Worm (Caenorhabditis elegans) whole organism, young adult: ENCODE data around the gene pqn-39.

ENCODE experiments used
- B0019.2 ChIP-seq: fragments of 200-800 bp; sonication (Bioruptor generic); conservative IDR thresholded peaks from 2 replicates; pipeline ENCODE4 v1.3.6; 2022; ENCODE audit warnings: missing genetic modification reagents, missing genetic modification characterization, missing compliant biosample characterization
- F39B2.1 ChIP-seq: fragments of 200-800 bp; sonication (Bioruptor generic); IDR thresholded peaks from 2 replicates; pipeline ENCODE4 v1.3.6; 2022; ENCODE audit warnings: missing genetic modification reagents, missing genetic modification characterization, missing compliant biosample characterization
- F57C9.4 ChIP-seq: sonication (generic microtip); optimal IDR thresholded peaks from 2 replicates; lab custom pipeline; 2017; ENCODE audit warnings: mild to moderate bottlenecking, missing genetic modification characterization, missing compliant biosample characterization
- K11D2.4 ChIP-seq: fragments of 200-800 bp; sonication (Bioruptor generic); IDR thresholded peaks from 2 replicates; pipeline ENCODE4 v1.3.6; 2022; ENCODE audit warnings: missing genetic modification reagents, missing genetic modification characterization, missing compliant biosample characterization
- K12H6.12 ChIP-seq: fragments of 200-800 bp; sonication (Bioruptor generic); optimal IDR thresholded peaks from 2 replicates; lab custom pipeline; 2018; ENCODE audit warnings: mild to moderate bottlenecking, missing genetic modification characterization, missing compliant biosample characterization
- T26A5.8 ChIP-seq: sonication (generic microtip); optimal IDR thresholded peaks from 2 replicates; lab custom pipeline; 2016; ENCODE audit warnings: missing genetic modification characterization, missing compliant biosample characterization
- Y53F4B.3 ChIP-seq: fragments of 200-800 bp; sonication (Bioruptor generic); IDR thresholded peaks from 2 replicates; pipeline ENCODE4 v1.3.6; 2022; ENCODE audit warnings: missing genetic modification reagents, missing genetic modification characterization, missing compliant biosample characterization
- Y53G8AR.9 ChIP-seq: fragments of 200-800 bp; sonication (Bioruptor generic); conservative IDR thresholded peaks from 2 replicates; pipeline ENCODE4 v1.3.6; 2022; ENCODE audit warnings: missing genetic modification reagents, missing genetic modification characterization, missing compliant biosample characterization
- Y56A3A.18 ChIP-seq: fragments of 200-800 bp; sonication (Bioruptor generic); IDR thresholded peaks from 2 replicates; pipeline ENCODE4 v1.3.6; 2022; ENCODE audit warnings: missing genetic modification reagents, missing genetic modification characterization, missing compliant biosample characterization
- athp-1 ChIP-seq: sonication (generic microtip); optimal IDR thresholded peaks from 2 replicates; lab custom pipeline; 2017; ENCODE audit warnings: mild to moderate bottlenecking, missing genetic modification characterization, missing compliant biosample characterization
- attf-6 ChIP-seq: fragments of 200-800 bp; sonication (Bioruptor generic); IDR thresholded peaks from 2 replicates; pipeline ENCODE4 v1.3.6; 2022; ENCODE audit warnings: missing genetic modification reagents, missing genetic modification characterization, missing compliant biosample characterization
- cebp-1 ChIP-seq, 2 experiments: fragments of 200-800 bp in 1 of 2; sonication (Bioruptor generic) in 1 of 2; sonication (generic microtip) in 1 of 2; IDR thresholded peaks in 1 of 2; optimal IDR thresholded peaks in 1 of 2; 2 replicates each; pipeline versions ENCODE4 v1.3.6 to Lab custom; 2017 to 2022; ENCODE audit warnings: missing compliant biosample characterization in 2 of 2, missing genetic modification characterization in 2 of 2, mild to moderate bottlenecking in 1 of 2, missing genetic modification reagents in 1 of 2, moderate library complexity in 1 of 2
- ceh-58 ChIP-seq: fragments of 200-800 bp; sonication (Bioruptor generic); IDR thresholded peaks from 2 replicates; pipeline ENCODE4 v1.3.6; 2022; ENCODE audit warnings: missing genetic modification characterization, missing compliant biosample characterization
- dox-1 ChIP-seq: fragments of 200-800 bp; sonication (Bioruptor generic); IDR thresholded peaks from 2 replicates; pipeline ENCODE4 v1.3.6; 2022; ENCODE audit warnings: missing genetic modification reagents, missing genetic modification characterization, missing compliant biosample characterization
- dpff-1 ChIP-seq: sonication (generic microtip); optimal IDR thresholded peaks from 2 replicates; lab custom pipeline; 2017; ENCODE audit warnings: mild to moderate bottlenecking, missing genetic modification characterization, missing compliant biosample characterization
- efl-1 ChIP-seq: fragments of 150-350 bp; optimal IDR thresholded peaks from 2 replicates; lab custom pipeline; 2014; ENCODE audit warnings: missing biosample characterization, missing genetic modification reagents, missing genetic modification characterization
- hlh-12 ChIP-seq: sonication (generic microtip); optimal IDR thresholded peaks from 2 replicates; lab custom pipeline; 2016; ENCODE audit warnings: missing genetic modification characterization, missing compliant biosample characterization
- hmg-1.2 ChIP-seq: fragments of 200-800 bp; sonication (Bioruptor generic); IDR thresholded peaks from 2 replicates; pipeline ENCODE4 v1.3.6; 2022; ENCODE audit warnings: missing genetic modification reagents, missing genetic modification characterization, missing compliant biosample characterization
- lag-1 ChIP-seq: fragments of 200-800 bp; sonication (Bioruptor generic); IDR thresholded peaks from 2 replicates; pipeline ENCODE4 v1.3.6; 2022; ENCODE audit warnings: missing genetic modification reagents, missing genetic modification characterization, missing compliant biosample characterization
- lsy-27 ChIP-seq: sonication (generic microtip); optimal IDR thresholded peaks from 2 replicates; lab custom pipeline; 2017; ENCODE audit warnings: missing genetic modification characterization, mild to moderate bottlenecking, missing compliant biosample characterization, antibody characterized with exemption, missing genotype, borderline replicate concordance; ENCODE audit not compliant: insufficient read depth
- madf-10 ChIP-seq: sonication (generic microtip); optimal IDR thresholded peaks from 2 replicates; lab custom pipeline; 2016; ENCODE audit warnings: mild to moderate bottlenecking, missing genetic modification characterization, missing compliant biosample characterization
- madf-3 ChIP-seq: fragments of 200-800 bp; sonication (Bioruptor generic); IDR thresholded peaks from 2 replicates; pipeline ENCODE4 v1.3.6; 2022; ENCODE audit warnings: missing genetic modification reagents, missing genetic modification characterization, missing compliant biosample characterization
- mcd-1 ChIP-seq: fragments of 200-800 bp; sonication (Bioruptor generic); IDR thresholded peaks from 2 replicates; pipeline ENCODE4 v1.3.6; 2022; ENCODE audit warnings: missing genetic modification reagents, missing genetic modification characterization, missing compliant biosample characterization
- mel-28 ChIP-seq: sonication (generic microtip); optimal IDR thresholded peaks from 2 replicates; lab custom pipeline; 2016; ENCODE audit warnings: borderline replicate concordance, mild to moderate bottlenecking, missing genetic modification characterization, missing compliant biosample characterization
- nfya-1 ChIP-seq: sonication (generic microtip); optimal IDR thresholded peaks from 2 replicates; lab custom pipeline; 2017; ENCODE audit warnings: antibody characterized with exemption, missing compliant biosample characterization, missing genetic modification characterization, borderline replicate concordance; ENCODE audit not compliant: insufficient read depth
- nhr-80 ChIP-seq: sonication (generic microtip); optimal IDR thresholded peaks from 2 replicates; lab custom pipeline; 2016; ENCODE audit warnings: missing genetic modification characterization, missing compliant biosample characterization
- nhr-90 ChIP-seq: sonication (generic microtip); optimal IDR thresholded peaks from 2 replicates; lab custom pipeline; 2016; ENCODE audit warnings: missing genotype, mild to moderate bottlenecking, missing genetic modification characterization, missing compliant biosample characterization
- pbrm-1 ChIP-seq: fragments of 200-800 bp; sonication (Bioruptor generic); IDR thresholded peaks from 2 replicates; pipeline ENCODE4 v1.3.6; 2022; ENCODE audit warnings: missing genetic modification reagents, missing genetic modification characterization, missing compliant biosample characterization
- rcor-1 ChIP-seq: fragments of 200-800 bp; sonication (Bioruptor generic); IDR thresholded peaks from 2 replicates; pipeline ENCODE4 v1.3.6; 2022; ENCODE audit warnings: missing genetic modification reagents, missing genetic modification characterization, missing compliant biosample characterization
- rpc-1 ChIP-seq, 2 experiments: fragments of 150-350 bp in 1 of 2; sonication (generic microtip) in 1 of 2; optimal IDR thresholded peaks; 2 replicates each; lab custom pipeline; 2014 to 2018; ENCODE audit warnings: missing biosample characterization in 1 of 2, missing genetic modification characterization in 1 of 2, missing genetic modification reagents in 1 of 2, missing genotype in 1 of 2
- sdz-38 ChIP-seq: sonication (generic microtip); optimal IDR thresholded peaks from 2 replicates; lab custom pipeline; 2016; ENCODE audit warnings: missing genotype, missing genetic modification characterization, missing compliant biosample characterization
- snpc-1.1 ChIP-seq: sonication (generic microtip); optimal IDR thresholded peaks from 2 replicates; lab custom pipeline; 2017; ENCODE audit warnings: missing genetic modification characterization, mild to moderate bottlenecking, missing compliant biosample characterization, antibody characterized with exemption, moderate library complexity, missing genotype, missing genetic modification reagents; ENCODE audit not compliant: insufficient read depth
- snpc-3.4 ChIP-seq: sonication (generic microtip); optimal IDR thresholded peaks from 2 replicates; lab custom pipeline; 2017; ENCODE audit warnings: missing genetic modification characterization, mild to moderate bottlenecking, missing compliant biosample characterization, antibody characterized with exemption, moderate library complexity, missing genotype, missing genetic modification reagents
- snpc-4 ChIP-seq, 5 experiments: fragments of 150-350 bp in 1 of 5; sonication (generic microtip) in 4 of 5; optimal IDR thresholded peaks; 2 replicates each; lab custom pipeline; 2014 to 2018; ENCODE audit warnings: missing genetic modification characterization in 5 of 5, missing biosample characterization in 3 of 5, antibody characterized with exemption in 2 of 5, mild to moderate bottlenecking in 2 of 5, missing compliant biosample characterization in 2 of 5, missing genotype in 2 of 5, moderate library complexity in 2 of 5, missing genetic modification reagents in 1 of 5
- unc-130 ChIP-seq: sonication (generic microtip); optimal IDR thresholded peaks from 2 replicates; lab custom pipeline; 2016; ENCODE audit warnings: missing genetic modification reagents, missing genetic modification characterization, missing compliant biosample characterization
- xnd-1 ChIP-seq: sonication (generic microtip); optimal IDR thresholded peaks from 2 replicates; lab custom pipeline; 2016; ENCODE audit warnings: missing genotype, missing genetic modification reagents, missing genetic modification characterization, missing compliant biosample characterization
- zfh-2 ChIP-seq: fragments of 200-800 bp; sonication (Bioruptor generic); conservative IDR thresholded peaks from 2 replicates; pipeline ENCODE4 v1.3.6; 2022; ENCODE audit warnings: missing genetic modification reagents, missing genetic modification characterization, missing compliant biosample characterization
- ztf-22 ChIP-seq: fragments of 200-800 bp; sonication (Bioruptor generic); optimal IDR thresholded peaks from 2 replicates; lab custom pipeline; 2018; ENCODE audit warnings: mild to moderate bottlenecking, missing genetic modification characterization, moderate library complexity, missing compliant biosample characterization
- ztf-25 ChIP-seq: fragments of 200-800 bp; sonication (Bioruptor generic); IDR thresholded peaks from 2 replicates; pipeline ENCODE4 v1.3.6; 2022; ENCODE audit warnings: missing genetic modification reagents, missing genetic modification characterization, missing compliant biosample characterization

pqn-39 gene

DNA sequence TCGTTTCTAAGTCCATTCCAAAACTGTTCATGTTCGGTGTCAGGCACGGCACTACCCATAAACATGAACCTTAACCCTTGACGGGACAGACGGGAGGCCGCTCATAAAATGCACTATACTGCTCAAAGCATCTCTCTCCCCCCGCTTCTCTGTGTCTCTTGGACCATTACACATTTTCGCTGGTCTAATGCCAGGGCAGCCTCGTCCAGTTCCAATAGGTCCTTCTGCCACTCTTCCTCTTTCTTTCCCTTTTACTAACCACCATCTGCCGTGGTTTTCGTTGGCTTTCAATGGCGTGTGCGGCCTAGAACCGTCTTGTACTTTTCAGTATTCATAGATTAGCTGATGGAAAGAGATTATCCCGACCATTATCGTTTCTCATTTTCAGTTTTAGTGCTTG, 20.3 kb downstream of the pqn-39 start:
- no peak for TF ChIP-seq ceh-58 (GFP tag; lab: Robert Waterston, UW)
- TF ChIP-seq hmg-1.2 (GFP tag; lab: Robert Waterston, UW) = peak; percentile 9; the same call in 1 of the 2 replicates
- no peak for TF ChIP-seq F39B2.1 (GFP tag; lab: Robert Waterston, UW)
- TF ChIP-seq lsy-27 (tag; lab: Kevin White, UChicago) = no peak
- TF ChIP-seq xnd-1 (tag; lab: Kevin White, UChicago) = no peak
- TF ChIP-seq hlh-12 (tag; lab: Kevin White, UChicago) = no peak
- no peak for TF ChIP-seq T26A5.8 (tag; lab: Kevin White, UChicago)
- TF ChIP-seq athp-1 (tag; lab: Kevin White, UChicago) = no peak
- TF ChIP-seq pbrm-1 (GFP tag; lab: Robert Waterston, UW) = 0 out of 2 replicates have a peak, but pooled peaks have one; percentile 17
- no peak for TF ChIP-seq unc-130
- TF ChIP-seq madf-10 (tag; lab: Kevin White, UChicago) = no peak
- no peak for TF ChIP-seq nfya-1 (tag; lab: Kevin White, UChicago)
- TF ChIP-seq B0019.2 = no peak
- TF ChIP-seq dpff-1 (tag; lab: Kevin White, UChicago) = no peak
- TF ChIP-seq F57C9.4 = no peak
- TF ChIP-seq Y53F4B.3 (GFP tag; lab: Robert Waterston, UW) = no peak
- TF ChIP-seq lag-1 (GFP tag; lab: Robert Waterston, UW) = 0 out of 2 replicates have a peak, but pooled peaks have one; percentile 33
- TF ChIP-seq ztf-22 = no peak
- no peak for TF ChIP-seq mel-28 (tag; lab: Kevin White, UChicago)

DNA sequence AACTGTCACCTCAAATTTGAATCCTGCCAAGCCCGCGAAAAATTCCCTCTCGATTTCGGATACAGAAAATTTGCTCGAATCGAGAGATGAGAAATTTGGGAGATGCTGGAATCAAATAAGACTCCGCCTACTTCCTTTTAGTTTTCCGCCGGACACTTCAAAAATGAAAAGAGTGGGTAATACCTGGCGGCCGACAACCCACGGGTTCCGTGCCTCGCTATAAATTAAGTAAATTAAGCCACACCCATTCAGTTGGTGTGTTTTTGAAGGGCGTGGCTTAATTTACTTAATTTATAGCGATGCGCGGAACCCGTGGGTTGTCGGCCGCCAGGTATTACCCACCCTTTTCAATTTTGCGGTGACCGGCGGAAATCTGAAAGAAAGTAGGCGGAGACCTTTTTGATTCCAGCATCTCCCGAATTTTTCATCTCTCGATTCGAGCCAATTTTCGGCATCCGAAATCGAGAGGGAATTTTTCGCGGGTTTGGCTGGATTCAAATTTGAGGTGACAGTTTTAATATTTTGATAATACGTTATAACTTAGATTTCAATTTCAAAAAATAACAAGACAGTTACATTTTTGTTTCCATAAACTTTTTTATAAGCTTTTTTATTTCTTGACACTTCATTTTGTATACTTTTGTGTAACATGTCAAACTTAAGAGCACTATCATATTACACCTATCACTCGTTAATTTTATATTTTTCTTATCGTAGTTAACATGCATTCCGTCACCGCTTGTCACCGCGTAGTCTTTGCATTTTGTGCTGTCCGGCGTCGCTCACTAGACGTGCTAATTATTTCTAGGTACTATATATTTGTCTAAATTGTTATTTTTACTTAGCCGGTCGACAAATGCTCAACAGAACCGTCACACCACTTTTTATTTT, 21.5 kb downstream of the pqn-39 start:
- peak; percentile 72 for TF ChIP-seq nhr-80 (tag; lab: Kevin White, UChicago)
- TF ChIP-seq snpc-4 (GFP tag; optimal IDR thresholded peaks at IDR 0.05; lab: Kevin White, UChicago) = peak; percentile 71
- peak in 3 of 4 experiments; percentile 67 to 96 (median 94) for TF ChIP-seq snpc-4 (tag; optimal IDR thresholded peaks at IDR 0.05; lab: Kevin White, UChicago)
- TF ChIP-seq rpc-1 (optimal IDR thresholded peaks at IDR 0.05; lab: Kevin White, UChicago) = no peak
- peak; percentile 12 for TF ChIP-seq rpc-1 (tag; optimal IDR thresholded peaks at IDR 0.05; lab: Kevin White, UChicago)
- TF ChIP-seq snpc-3.4 (tag; lab: Kevin White, UChicago) = peak; percentile 50
- TF ChIP-seq F39B2.1 (GFP tag; lab: Robert Waterston, UW) = 0 out of 2 replicates have a peak, but pooled peaks have one; percentile 41
- TF ChIP-seq pbrm-1 (GFP tag; lab: Robert Waterston, UW) = peak; percentile 55
- TF ChIP-seq snpc-1.1 (tag; lab: Kevin White, UChicago) = peak; percentile 64
- no peak for TF ChIP-seq lsy-27 (tag; lab: Kevin White, UChicago)
- TF ChIP-seq hmg-1.2 (GFP tag; lab: Robert Waterston, UW) = 0 out of 2 replicates have a peak, but pooled peaks have one; percentile 18
- no peak for TF ChIP-seq hlh-12 (tag; lab: Kevin White, UChicago)
- TF ChIP-seq ceh-58 (GFP tag; lab: Robert Waterston, UW) = no peak
- TF ChIP-seq sdz-38 (tag; lab: Kevin White, UChicago) = no peak
- 0 out of 2 replicates have a peak, but pooled peaks have one; percentile 5 for TF ChIP-seq rcor-1
- 0 out of 2 replicates have a peak, but pooled peaks have one; percentile 31 for TF ChIP-seq Y56A3A.18
- TF ChIP-seq attf-6 = peak; percentile 37; the same call in 1 of the 2 replicates
- 0 out of 2 replicates have a peak, but pooled peaks have one; percentile 6 for TF ChIP-seq ztf-25 (GFP tag; lab: Robert Waterston, UW)

DNA sequence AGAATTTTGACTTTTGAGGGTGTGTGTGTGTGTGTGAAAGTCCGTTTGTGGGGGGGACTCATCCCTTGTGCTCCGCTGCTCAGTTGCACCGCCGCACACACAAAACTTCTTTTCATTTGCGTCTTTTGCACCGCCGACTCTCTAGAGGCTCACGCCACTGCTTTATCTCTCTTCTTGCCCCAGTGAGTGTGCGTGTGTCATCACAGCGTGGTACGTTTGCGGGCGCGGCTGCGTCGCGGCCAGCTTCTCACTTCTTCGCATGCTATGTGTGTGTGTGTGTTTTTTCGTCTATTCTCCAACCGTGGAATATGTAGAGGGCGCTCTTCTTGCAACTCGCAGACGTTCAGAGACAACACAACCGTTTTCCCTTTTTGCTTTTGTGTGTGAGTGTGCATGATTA, 23.0 kb downstream of the pqn-39 start:
- TF ChIP-seq nfya-1 (tag; lab: Kevin White, UChicago) (no peak), dox-1 (GFP tag; lab: Robert Waterston, UW) (peak; percentile 53), snpc-4 (GFP tag; optimal IDR thresholded peaks at IDR 0.05; lab: Kevin White, UChicago) (peak; percentile 85), snpc-4 (tag; optimal IDR thresholded peaks at IDR 0.05; lab: Kevin White, UChicago) (peak in 3 of 4 experiments; percentile 79 to 85 (median 83)), hmg-1.2 (GFP tag; lab: Robert Waterston, UW) (peak; percentile 46; the same call in 1 of the 2 replicates), K11D2.4 (0 out of 2 replicates have a peak, but pooled peaks have one; percentile 54), madf-3 (0 out of 2 replicates have a peak, but pooled peaks have one; percentile 49), Y53G8AR.9 (GFP tag; lab: Robert Waterston, UW) (no peak), nhr-90 (no peak), cebp-1 (GFP tag; IDR thresholded peaks at IDR 0.05; lab: Robert Waterston, UW) (0 out of 2 replicates have a peak, but pooled peaks have one; percentile 17), cebp-1 (tag; optimal IDR thresholded peaks at IDR 0.05; lab: Kevin White, UChicago) (peak; percentile 63), efl-1 (no peak), ztf-22 (no peak), K12H6.12 (peak; percentile 84), mcd-1 (GFP tag; lab: Robert Waterston, UW) (peak; percentile 28; the same call in 1 of the 2 replicates), zfh-2 (GFP tag; lab: Robert Waterston, UW) (peak; percentile 95)
